Worm (Caenorhabditis elegans) whole organism, midembryonic: Measurements from ENCODE around the gene klp-3.

ENCODE experiments used
- cog-1 ChIP-seq: sonication (generic microtip); optimal IDR thresholded peaks from 2 replicates; lab custom pipeline; 2016; ENCODE audit warnings: missing genetic modification characterization, missing compliant biosample characterization
- klf-2 ChIP-seq: fragments of 200-800 bp; sonication (Bioruptor generic); conservative IDR thresholded peaks from 2 replicates; pipeline ENCODE4 v1.3.6; 2022; ENCODE audit warnings: missing genetic modification reagents, missing genetic modification characterization, missing compliant biosample characterization
- tab-1 ChIP-seq: fragments of 200-800 bp; sonication (Bioruptor generic); IDR thresholded peaks from 2 replicates; pipeline ENCODE4 v1.3.6; 2022; ENCODE audit warnings: missing genetic modification characterization, missing compliant biosample characterization
- ztf-23 ChIP-seq: fragments of 200-800 bp; sonication (Bioruptor generic); IDR thresholded peaks from 2 replicates; pipeline ENCODE4 v1.3.6; 2022; ENCODE audit warnings: missing genetic modification reagents, missing genetic modification characterization, missing compliant biosample characterization
- ztf-29 ChIP-seq: fragments of 200-800 bp; sonication (Bioruptor generic); IDR thresholded peaks from 2 replicates; pipeline ENCODE4 v1.3.6; 2022; ENCODE audit warnings: missing genetic modification reagents, missing genetic modification characterization, missing compliant biosample characterization

ce11 chrII:7851480-7851879 lies 9.3 kb downstream of the klp-3 start:
- TF ChIP-seq ztf-23 (GFP tag; lab: Robert Waterston, UW) (no peak), cog-1 (tag; lab: Kevin White, UChicago) (no peak), ztf-29 (GFP tag; lab: Robert Waterston, UW) (no peak), tab-1 (no peak), klf-2 (GFP tag; lab: Robert Waterston, UW) (no peak)
